Comparison of ENCODE assay signal across 1 fruit fly cellular context in genomic region chr2L:1065038-1065437, dm6.
A peak's percentile ranks its signal among the peaks of the same experiment; 100 is the strongest.
TF ChIP-seq lines count a peak whose summit lies in the region.

No protein-coding gene starts in this region.

TF ChIP-seq in whole organism, embryonic, 481 proteins besides CTCF, POLR2A, EP300 and RAD21 (continued from another document and continues in another):
- TF ChIP-seq dysf (GFP tag; IDR thresholded peaks at IDR 0.05; lab: Robert Waterston, UW) (0 out of 3 replicates have a peak, but pooled peaks have one; percentile 32), CG6689 (GFP tag; IDR thresholded peaks at IDR 0.05; lab: Robert Waterston, UW) (peak; percentile 29; the same call in 1 of the 2 replicates), Dip3 (GFP tag; optimal IDR thresholded peaks at IDR 0.05; lab: Kevin White, UChicago) (no peak), slou (GFP tag; optimal IDR thresholded peaks at IDR 0.05; lab: Kevin White, UChicago) (no peak), pho (GFP tag; optimal IDR thresholded peaks at IDR 0.05; lab: Kevin White, UChicago) (no peak), amos (GFP tag; IDR thresholded peaks at IDR 0.05; lab: Robert Waterston, UW; ENCODE audit: partially characterized antibody) (no peak), Xrp1 (GFP tag; IDR thresholded peaks at IDR 0.05; lab: Robert Waterston, UW) (peak; percentile 56; the same call in 1 of the 2 replicates), CG2129 (GFP tag; IDR thresholded peaks at IDR 0.05; lab: Robert Waterston, UW; ENCODE audit: partially characterized antibody) (no peak), CG10267 (tag; optimal IDR thresholded peaks at IDR 0.05; lab: Kevin White, UChicago) (no peak), bab2 (GFP tag; optimal IDR thresholded peaks at IDR 0.05; lab: Kevin White, UChicago) (no peak), CG10543 (GFP tag; optimal IDR thresholded peaks at IDR 0.05; lab: Kevin White, UChicago) (no peak), dmrt99B (tag; optimal IDR thresholded peaks at IDR 0.05; lab: Kevin White, UChicago) (no peak), zen (tag; optimal IDR thresholded peaks at IDR 0.05; lab: Kevin White, UChicago) (no peak), gt (GFP tag; IDR thresholded peaks at IDR 0.05; lab: Robert Waterston, UW) (no peak), phol (tag; optimal IDR thresholded peaks at IDR 0.05; lab: Kevin White, UChicago) (no peak), PHDP (tag; optimal IDR thresholded peaks at IDR 0.05; lab: Kevin White, UChicago) (no peak), CG8924 (tag; optimal IDR thresholded peaks at IDR 0.05; lab: Kevin White, UChicago) (no peak), org-1 (GFP tag; optimal IDR thresholded peaks at IDR 0.05; lab: Kevin White, UChicago) (no peak), CG14050 (GFP tag; IDR thresholded peaks at IDR 0.05; lab: Robert Waterston, UW) (no peak), Dad (GFP tag; optimal IDR thresholded peaks at IDR 0.05; lab: Kevin White, UChicago) (no peak), zf30C (GFP tag; optimal IDR thresholded peaks at IDR 0.05; lab: Kevin White, UChicago) (peak; percentile 20), Adf1 (GFP tag; IDR thresholded peaks at IDR 0.05; lab: Robert Waterston, UW) (no peak), ara (GFP tag; IDR thresholded peaks at IDR 0.05; lab: Robert Waterston, UW) (peak; percentile 54; the same call in 1 of the 2 replicates), hkb (optimal IDR thresholded peaks at IDR 0.05; lab: Kevin White, UChicago) (no peak), hkb (GFP tag; IDR thresholded peaks at IDR 0.05; lab: Robert Waterston, UW) (no peak), repo (GFP tag; optimal IDR thresholded peaks at IDR 0.05; lab: Kevin White, UChicago) (no peak), Stat92E (GFP tag; optimal IDR thresholded peaks at IDR 0.05; lab: Kevin White, UChicago) (no peak), Taf1 (GFP tag; IDR thresholded peaks at IDR 0.05; lab: Robert Waterston, UW) (no peak), CG18599 (GFP tag; optimal IDR thresholded peaks at IDR 0.05; lab: Kevin White, UChicago) (no peak), CG10462 (GFP tag; optimal IDR thresholded peaks at IDR 0.05; lab: Kevin White, UChicago) (no peak), MESR4 (GFP tag; optimal IDR thresholded peaks at IDR 0.05; lab: Kevin White, UChicago) (no peak), CrebB (tag; optimal IDR thresholded peaks at IDR 0.05; lab: Kevin White, UChicago) (no peak), CG17328 (GFP tag; IDR thresholded peaks at IDR 0.05; lab: Robert Waterston, UW) (0 out of 2 replicates have a peak, but pooled peaks have one; percentile 24), CG3995 (GFP tag; optimal IDR thresholded peaks at IDR 0.05; lab: Kevin White, UChicago) (no peak), Fer3 (tag; optimal IDR thresholded peaks at IDR 0.05; lab: Kevin White, UChicago) (no peak), CG6254 (GFP tag; optimal IDR thresholded peaks at IDR 0.05; lab: Kevin White, UChicago) (no peak), CG2202 (tag; optimal IDR thresholded peaks at IDR 0.05; lab: Kevin White, UChicago) (no peak), Deaf1 (tag; optimal IDR thresholded peaks at IDR 0.05; lab: Kevin White, UChicago) (no peak), GATAe (GFP tag; conservative IDR thresholded peaks at IDR 0.05; lab: Robert Waterston, UW) (no peak), insv (GFP tag; optimal IDR thresholded peaks at IDR 0.05; lab: Kevin White, UChicago) (no peak), CG7357 (GFP tag; IDR thresholded peaks at IDR 0.05; lab: Robert Waterston, UW) (no peak), CG17361 (GFP tag; IDR thresholded peaks at IDR 0.05; lab: Robert Waterston, UW) (no peak), CG15514 (GFP tag; optimal IDR thresholded peaks at IDR 0.05; lab: Kevin White, UChicago) (no peak), onecut (GFP tag; IDR thresholded peaks at IDR 0.05; lab: Robert Waterston, UW) (0 out of 2 replicates have a peak, but pooled peaks have one; percentile 6), emc (GFP tag; optimal IDR thresholded peaks at IDR 0.05; lab: Kevin White, UChicago) (no peak), sisA (GFP tag; IDR thresholded peaks at IDR 0.05; lab: Robert Waterston, UW) (peak; percentile 38; the same call in 1 of the 2 replicates), tap (tag; optimal IDR thresholded peaks at IDR 0.05; lab: Kevin White, UChicago) (no peak), CG5245 (GFP tag; optimal IDR thresholded peaks at IDR 0.05; lab: Kevin White, UChicago) (no peak), CG17802 (tag; optimal IDR thresholded peaks at IDR 0.05; lab: Kevin White, UChicago) (no peak), CG3065 (GFP tag; optimal IDR thresholded peaks at IDR 0.05; lab: Kevin White, UChicago) (no peak), Max (GFP tag; optimal IDR thresholded peaks at IDR 0.05; lab: Kevin White, UChicago) (no peak), CG30431 (GFP tag; optimal IDR thresholded peaks at IDR 0.05; lab: Kevin White, UChicago) (no peak), CG33213 (GFP tag; optimal IDR thresholded peaks at IDR 0.05; lab: Kevin White, UChicago) (no peak), Dip2 (GFP tag; IDR thresholded peaks at IDR 0.05; lab: Robert Waterston, UW) (no peak), Hr78 (GFP tag; optimal IDR thresholded peaks at IDR 0.05; lab: Kevin White, UChicago) (peak in 1 of 2 experiments; percentile 12), CG10366 (GFP tag; IDR thresholded peaks at IDR 0.05; lab: Robert Waterston, UW) (peak; percentile 37), al (GFP tag; IDR thresholded peaks at IDR 0.05; lab: Robert Waterston, UW) (no peak), CG12391 (tag; optimal IDR thresholded peaks at IDR 0.05; lab: Kevin White, UChicago) (no peak), bigmax (GFP tag; optimal IDR thresholded peaks at IDR 0.05; lab: Kevin White, UChicago) (no peak), maf-S (GFP tag; optimal IDR thresholded peaks at IDR 0.05; lab: Kevin White, UChicago) (no peak), CG2199 (GFP tag; IDR thresholded peaks at IDR 0.05; lab: Robert Waterston, UW) (0 out of 3 replicates have a peak, but pooled peaks have one; percentile 8), CG5953 (GFP tag; IDR thresholded peaks at IDR 0.05; lab: Robert Waterston, UW) (no peak), tgo (GFP tag; IDR thresholded peaks at IDR 0.05; lab: Robert Waterston, UW) (no peak), NFAT (GFP tag; IDR thresholded peaks at IDR 0.05; lab: Robert Waterston, UW) (no peak), BtbVII (GFP tag; optimal IDR thresholded peaks at IDR 0.05; lab: Kevin White, UChicago) (no peak), ATbp (GFP tag; optimal IDR thresholded peaks at IDR 0.05; lab: Kevin White, UChicago) (no peak), CG13894 (tag; optimal IDR thresholded peaks at IDR 0.05; lab: Kevin White, UChicago) (no peak), CG32532 (GFP tag; IDR thresholded peaks at IDR 0.05; lab: Robert Waterston, UW) (no peak), CG9817 (tag; optimal IDR thresholded peaks at IDR 0.05; lab: Kevin White, UChicago) (no peak), mam (GFP tag; optimal IDR thresholded peaks at IDR 0.05; lab: Kevin White, UChicago) (no peak), E2f1 (GFP tag; IDR thresholded peaks at IDR 0.05; lab: Robert Waterston, UW) (no peak), CG7839 (tag; optimal IDR thresholded peaks at IDR 0.05; lab: Kevin White, UChicago) (no peak), croc (GFP tag; conservative IDR thresholded peaks at IDR 0.05; lab: Robert Waterston, UW) (peak; percentile 49; the same call in 2 of the 3 replicates), run (tag; optimal IDR thresholded peaks at IDR 0.05; lab: Kevin White, UChicago) (no peak), Awh (GFP tag; IDR thresholded peaks at IDR 0.05; lab: Robert Waterston, UW) (no peak), Med (GFP tag; lab: Kevin White, UChicago) (no peak), chif (GFP tag; optimal IDR thresholded peaks at IDR 0.05; lab: Kevin White, UChicago) (peak in 1 of 2 experiments; percentile 9), ci (GFP tag; IDR thresholded peaks at IDR 0.05; lab: Robert Waterston, UW) (peak; percentile 62; the same call in 2 of the 3 replicates), gem (tag; optimal IDR thresholded peaks at IDR 0.05; lab: Kevin White, UChicago) (peak; percentile 41), CG13296 (GFP tag; optimal IDR thresholded peaks at IDR 0.05; lab: Kevin White, UChicago) (no peak), peb (GFP tag; IDR thresholded peaks at IDR 0.05; lab: Robert Waterston, UW) (no peak), CG8478 (optimal IDR thresholded peaks at IDR 0.05; lab: Kevin White, UChicago) (no peak), CG7786 (GFP tag; optimal IDR thresholded peaks at IDR 0.05; lab: Kevin White, UChicago) (no peak), Antp (GFP tag; optimal IDR thresholded peaks at IDR 0.05; lab: Kevin White, UChicago) (no peak), eve (GFP tag; optimal IDR thresholded peaks at IDR 0.05; lab: Kevin White, UChicago) (no peak), C15 (GFP tag; IDR thresholded peaks at IDR 0.05; lab: Robert Waterston, UW) (no peak), tin (GFP tag; optimal IDR thresholded peaks at IDR 0.05; lab: Kevin White, UChicago) (peak; percentile 5), CG8281 (tag; optimal IDR thresholded peaks at IDR 0.05; lab: Kevin White, UChicago) (no peak), Hr51 (GFP tag; optimal IDR thresholded peaks at IDR 0.05; lab: Kevin White, UChicago) (no peak), CG8089 (GFP tag; optimal IDR thresholded peaks at IDR 0.05; lab: Kevin White, UChicago) (no peak), CG4854 (GFP tag; optimal IDR thresholded peaks at IDR 0.05; lab: Kevin White, UChicago) (no peak), HLH3B (GFP tag; IDR thresholded peaks at IDR 0.05; lab: Robert Waterston, UW) (no peak), CG12236 (GFP tag; optimal IDR thresholded peaks at IDR 0.05; lab: Kevin White, UChicago) (no peak), B-H2 (GFP tag; optimal IDR thresholded peaks at IDR 0.05; lab: Kevin White, UChicago) (no peak), Mrtf (GFP tag; IDR thresholded peaks at IDR 0.05; lab: Robert Waterston, UW) (no peak), CG8290 (GFP tag; optimal IDR thresholded peaks at IDR 0.05; lab: Kevin White, UChicago) (no peak), CG8290 (tag; optimal IDR thresholded peaks at IDR 0.05; lab: Kevin White, UChicago) (no peak), CG1603 (tag; optimal IDR thresholded peaks at IDR 0.05; lab: Kevin White, UChicago) (peak; percentile 64), crol (GFP tag; IDR thresholded peaks at IDR 0.05; lab: Robert Waterston, UW) (no peak), gfzf (GFP tag; optimal IDR thresholded peaks at IDR 0.05; lab: Kevin White, UChicago) (no peak), pb (GFP tag; optimal IDR thresholded peaks at IDR 0.05; lab: Kevin White, UChicago) (no peak), Jarid2 (GFP tag; optimal IDR thresholded peaks at IDR 0.05; lab: Kevin White, UChicago) (no peak), gcm2 (GFP tag; optimal IDR thresholded peaks at IDR 0.05; lab: Kevin White, UChicago) (no peak), Sry-δ (GFP tag; optimal IDR thresholded peaks at IDR 0.05; lab: Kevin White, UChicago) (no peak), pros (GFP tag; optimal IDR thresholded peaks at IDR 0.05; lab: Kevin White, UChicago) (no peak), so (GFP tag; IDR thresholded peaks at IDR 0.05; lab: Robert Waterston, UW) (no peak), crp (GFP tag; optimal IDR thresholded peaks at IDR 0.05; lab: Kevin White, UChicago) (no peak), E2f2 (GFP tag; IDR thresholded peaks at IDR 0.05; lab: Robert Waterston, UW) (no peak), CG6683 (GFP tag; optimal IDR thresholded peaks at IDR 0.05; lab: Kevin White, UChicago) (no peak), CG16815 (GFP tag; optimal IDR thresholded peaks at IDR 0.05; lab: Kevin White, UChicago) (peak; percentile 14), Xbp1 (GFP tag; optimal IDR thresholded peaks at IDR 0.05; lab: Kevin White, UChicago) (peak; percentile 10), NfI (GFP tag; optimal IDR thresholded peaks at IDR 0.05; lab: Kevin White, UChicago) (no peak), fd3F (GFP tag; optimal IDR thresholded peaks at IDR 0.05; lab: Kevin White, UChicago) (no peak), Rfx (GFP tag; IDR thresholded peaks at IDR 0.05; lab: Robert Waterston, UW) (no peak), CG7987 (GFP tag; optimal IDR thresholded peaks at IDR 0.05; lab: Kevin White, UChicago) (no peak), CG7372 (GFP tag; IDR thresholded peaks at IDR 0.05; lab: Robert Waterston, UW) (no peak), CG42726 (GFP tag; IDR thresholded peaks at IDR 0.05; lab: Robert Waterston, UW; ENCODE audit: partially characterized antibody) (no peak), CG15011 (GFP tag; optimal IDR thresholded peaks at IDR 0.05; lab: Kevin White, UChicago) (no peak), Camta (GFP tag; optimal IDR thresholded peaks at IDR 0.05; lab: Kevin White, UChicago) (no peak), Bgb (GFP tag; IDR thresholded peaks at IDR 0.05; lab: Robert Waterston, UW; ENCODE audit: partially characterized antibody) (no peak), CG34224 (GFP tag; IDR thresholded peaks at IDR 0.05; lab: Robert Waterston, UW; ENCODE audit: partially characterized antibody) (no peak), sim (GFP tag; IDR thresholded peaks at IDR 0.05; lab: Robert Waterston, UW) (0 out of 2 replicates have a peak, but pooled peaks have one; percentile 5), Myb (GFP tag; optimal IDR thresholded peaks at IDR 0.05; lab: Kevin White, UChicago) (no peak), Sox102F (GFP tag; optimal IDR thresholded peaks at IDR 0.05; lab: Kevin White, UChicago) (peak; percentile 27), kni (GFP tag; optimal IDR thresholded peaks at IDR 0.05; lab: Kevin White, UChicago) (no peak), CG9437 (GFP tag; optimal IDR thresholded peaks at IDR 0.05; lab: Kevin White, UChicago) (no peak), CG13123 (GFP tag; optimal IDR thresholded peaks at IDR 0.05; lab: Kevin White, UChicago) (no peak), dimm (GFP tag; IDR thresholded peaks at IDR 0.05; lab: Robert Waterston, UW) (no peak), lmd (GFP tag; IDR thresholded peaks at IDR 0.05; lab: Robert Waterston, UW) (peak; percentile 23; the same call in 1 of the 2 replicates), fd96Cb (tag; optimal IDR thresholded peaks at IDR 0.05; lab: Kevin White, UChicago) (no peak), Usf (GFP tag; optimal IDR thresholded peaks at IDR 0.05; lab: Kevin White, UChicago) (no peak), CG8765 (GFP tag; IDR thresholded peaks at IDR 0.05; lab: Robert Waterston, UW) (no peak), CG14965 (GFP tag; optimal IDR thresholded peaks at IDR 0.05; lab: Kevin White, UChicago; ENCODE audit: borderline replicate concordance) (no peak), hth (optimal IDR thresholded peaks at IDR 0.05; lab: Kevin White, UChicago) (no peak), CG6813 (GFP tag; optimal IDR thresholded peaks at IDR 0.05; lab: Kevin White, UChicago) (no peak), Kr (GFP tag; optimal IDR thresholded peaks at IDR 0.05; lab: Kevin White, UChicago) (no peak), bcd (GFP tag; optimal IDR thresholded peaks at IDR 0.05; lab: Kevin White, UChicago) (no peak), Hmr (GFP tag; optimal IDR thresholded peaks at IDR 0.05; lab: Kevin White, UChicago) (no peak)
